Worm (Caenorhabditis elegans) whole organism, L3 larva: ENCODE measurements around the gene aptf-4.

Source experiments
- egl-5 ChIP-seq: fragments of 150-350 bp; optimal IDR thresholded peaks from 2 replicates; lab custom pipeline; 2017; ENCODE audit warnings: missing biosample characterization, missing genetic modification reagents, missing genetic modification characterization, inconsistent platforms
- jun-1 ChIP-seq: fragments of 150-350 bp; optimal IDR thresholded peaks from 2 replicates; lab custom pipeline; 2014; ENCODE audit warnings: missing biosample characterization, missing genetic modification reagents, missing genetic modification characterization
- nfya-1 ChIP-seq: sonication (generic microtip); optimal IDR thresholded peaks from 2 replicates; lab custom pipeline; 2017; ENCODE audit warnings: missing genetic modification characterization, mild to moderate bottlenecking, missing compliant biosample characterization, antibody characterized with exemption, moderate library complexity; ENCODE audit not compliant: insufficient read depth

DNA sequence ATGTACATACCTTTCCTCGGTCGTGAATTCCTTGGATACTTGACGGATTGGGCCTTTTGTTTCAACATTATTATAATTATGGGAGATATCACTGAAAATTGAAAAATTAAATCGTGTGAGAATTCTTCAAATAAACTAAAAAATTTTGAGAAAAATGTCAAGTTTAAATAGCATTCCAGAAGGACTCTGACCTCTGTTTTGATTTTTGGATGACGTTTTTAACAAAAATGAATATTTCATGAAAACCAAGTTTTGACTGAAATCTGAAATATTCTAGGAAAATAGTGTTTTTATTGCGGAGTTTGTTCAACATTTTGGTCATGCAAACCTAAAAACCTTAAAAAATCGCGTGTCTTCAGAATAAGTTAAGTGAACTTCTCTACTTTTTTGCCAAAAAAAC lies 34.6 kb upstream of the aptf-4 start, which contains the start of gene glb-27:
- TF ChIP-seq egl-5 (tag; lab: Kevin White, UChicago) (no peak), jun-1 (tag; lab: Kevin White, UChicago) (no peak), nfya-1 (tag; lab: Kevin White, UChicago) (no peak)
